Fruit fly (Drosophila melanogaster) whole organism, prepupa: ENCODE data around the gene Lst8.
A peak's percentile ranks its signal among the peaks of the same experiment; 100 is the strongest.

Experiments
- CG10631 ChIP-seq: fragments of 200-800 bp; sonication (Bioruptor generic); optimal IDR thresholded peaks from 2 replicates; lab custom pipeline; 2016; ENCODE audit warnings: missing biosample characterization, missing genetic modification characterization
- CG10669 ChIP-seq: fragments of 200-800 bp; sonication (Bioruptor generic); optimal IDR thresholded peaks from 3 replicates; lab custom pipeline; 2018; ENCODE audit warnings: missing biosample characterization, mild to moderate bottlenecking, missing genetic modification characterization, moderate library complexity
- CG11762 ChIP-seq: fragments of 200-800 bp; sonication (Bioruptor generic); optimal IDR thresholded peaks from 3 replicates; lab custom pipeline; 2016; ENCODE audit warnings: missing biosample characterization, missing genetic modification characterization; ENCODE audit not compliant: insufficient read depth
- CG15336 ChIP-seq: fragments of 200-800 bp; sonication (Bioruptor generic); IDR thresholded peaks from 2 replicates; pipeline ENCODE4 v1.3.6; 2022; ENCODE audit warnings: missing biosample characterization, missing genetic modification characterization
- CG1621 ChIP-seq: fragments of 200-800 bp; sonication (Bioruptor generic); optimal IDR thresholded peaks from 3 replicates; lab custom pipeline; 2018; ENCODE audit warnings: missing biosample characterization, mild to moderate bottlenecking, missing genetic modification characterization
- CG3032 ChIP-seq: fragments of 200-800 bp; optimal IDR thresholded peaks from 2 replicates; lab custom pipeline; 2019; ENCODE audit warnings: missing biosample characterization, mild to moderate bottlenecking, missing genetic modification characterization, moderate library complexity
- CG31627 ChIP-seq: fragments of 200-800 bp; sonication (Bioruptor generic); optimal IDR thresholded peaks from 3 replicates; lab custom pipeline; 2016; ENCODE audit warnings: missing biosample characterization, missing genetic modification characterization
- CG32006 ChIP-seq: fragments of 200-800 bp; sonication (Bioruptor generic); optimal IDR thresholded peaks from 3 replicates; lab custom pipeline; 2017; ENCODE audit warnings: missing biosample characterization, mild to moderate bottlenecking, missing genetic modification characterization
- CG34406 ChIP-seq: fragments of 200-800 bp; sonication (Bioruptor generic); optimal IDR thresholded peaks from 3 replicates; lab custom pipeline; 2016; ENCODE audit warnings: missing biosample characterization, missing genetic modification characterization
- CG6163 ChIP-seq: fragments of 200-800 bp; sonication (Bioruptor generic); IDR thresholded peaks from 3 replicates; pipeline ENCODE4 v1.3.6; 2022; ENCODE audit warnings: missing biosample characterization, missing genetic modification characterization
- CG6792 ChIP-seq: fragments of 200-800 bp; sonication (Bioruptor generic); optimal IDR thresholded peaks from 3 replicates; lab custom pipeline; 2016; ENCODE audit warnings: missing biosample characterization, missing genetic modification characterization
- CG6854 ChIP-seq: fragments of 200-800 bp; sonication (Bioruptor generic); optimal IDR thresholded peaks from 2 replicates; lab custom pipeline; 2017; ENCODE audit warnings: missing biosample characterization, mild to moderate bottlenecking, missing genetic modification characterization
- CG8319 ChIP-seq: fragments of 200-800 bp; sonication (Bioruptor generic); optimal IDR thresholded peaks from 3 replicates; lab custom pipeline; 2016; ENCODE audit warnings: missing biosample characterization, missing genetic modification characterization
- CG8632 ChIP-seq: fragments of 200-800 bp; sonication (Bioruptor generic); optimal IDR thresholded peaks from 3 replicates; lab custom pipeline; 2016; ENCODE audit warnings: missing biosample characterization, missing genetic modification characterization
- Eip75B ChIP-seq: fragments of 200-800 bp; sonication (Bioruptor generic); optimal IDR thresholded peaks from 3 replicates; lab custom pipeline; 2016; ENCODE audit warnings: missing biosample characterization, missing genetic modification characterization
- Eip78C ChIP-seq: fragments of 200-800 bp; sonication (Bioruptor generic); peaks from one replicate; lab custom pipeline; 2016; ENCODE audit warnings: missing biosample characterization, missing genetic modification characterization
- Eip93F ChIP-seq: fragments of 200-800 bp; sonication (Bioruptor generic); optimal IDR thresholded peaks from 2 replicates; lab custom pipeline; 2016; ENCODE audit warnings: missing biosample characterization, mild to moderate bottlenecking, missing genetic modification characterization
- Ets21C ChIP-seq: fragments of 200-800 bp; sonication (Bioruptor generic); optimal IDR thresholded peaks from 3 replicates; lab custom pipeline; 2016; ENCODE audit warnings: missing biosample characterization, missing genetic modification characterization
- Ets96B ChIP-seq: fragments of 200-800 bp; optimal IDR thresholded peaks from 2 replicates; lab custom pipeline; 2019; ENCODE audit warnings: missing biosample characterization, mild to moderate bottlenecking, missing genetic modification characterization, moderate library complexity
- Gug ChIP-seq: fragments of 200-800 bp; sonication (Bioruptor generic); IDR thresholded peaks from 2 replicates; pipeline ENCODE4 v1.3.6; 2022; ENCODE audit warnings: missing biosample characterization, missing genetic modification characterization
- Hr38 ChIP-seq: sonication (Bioruptor generic); optimal IDR thresholded peaks from 2 replicates; lab custom pipeline; 2016; ENCODE audit warnings: missing biosample characterization, missing genetic modification characterization
- Smox ChIP-seq: fragments of 200-800 bp; sonication (Bioruptor generic); optimal IDR thresholded peaks from 3 replicates; lab custom pipeline; 2016; ENCODE audit warnings: missing biosample characterization, missing genetic modification characterization
- Sox14 ChIP-seq: fragments of 200-800 bp; sonication (Bioruptor generic); optimal IDR thresholded peaks from 3 replicates; lab custom pipeline; 2016; ENCODE audit warnings: missing biosample characterization, missing genetic modification characterization
- Sox15 ChIP-seq: fragments of 200-800 bp; sonication (Bioruptor generic); optimal IDR thresholded peaks from 3 replicates; lab custom pipeline; 2016; ENCODE audit warnings: missing biosample characterization, missing genetic modification characterization
- achi ChIP-seq: fragments of 200-800 bp; sonication (Bioruptor generic); optimal IDR thresholded peaks from 3 replicates; lab custom pipeline; 2016; ENCODE audit warnings: missing biosample characterization, missing genetic modification characterization
- cyc ChIP-seq: fragments of 200-800 bp; sonication (Bioruptor generic); optimal IDR thresholded peaks from 3 replicates; lab custom pipeline; 2016; ENCODE audit warnings: missing biosample characterization, missing genetic modification characterization
- eg ChIP-seq: fragments of 200-800 bp; sonication (Bioruptor generic); IDR thresholded peaks from 3 replicates; pipeline ENCODE4 v1.3.6; 2022; ENCODE audit warnings: missing biosample characterization, missing genetic modification characterization
- fd59A ChIP-seq: fragments of 200-800 bp; sonication (Bioruptor generic); optimal IDR thresholded peaks from 2 replicates; lab custom pipeline; 2017; ENCODE audit warnings: missing biosample characterization, mild to moderate bottlenecking, missing genetic modification characterization, missing genetic modification reagents
- fd85E ChIP-seq: fragments of 200-800 bp; sonication (Bioruptor generic); optimal IDR thresholded peaks from 3 replicates; lab custom pipeline; 2016; ENCODE audit warnings: missing biosample characterization, missing genetic modification characterization
- fkh ChIP-seq: fragments of 200-800 bp; sonication (Bioruptor generic); optimal IDR thresholded peaks from 3 replicates; lab custom pipeline; 2017; ENCODE audit warnings: missing biosample characterization, mild to moderate bottlenecking, missing genetic modification characterization, moderate library complexity
- lz ChIP-seq: fragments of 200-800 bp; sonication (Bioruptor generic); optimal IDR thresholded peaks from 3 replicates; lab custom pipeline; 2016; ENCODE audit warnings: missing biosample characterization, missing genetic modification characterization
- pdm3 ChIP-seq: fragments of 200-800 bp; sonication (Bioruptor generic); optimal IDR thresholded peaks from 3 replicates; lab custom pipeline; 2016; ENCODE audit warnings: missing biosample characterization, missing genetic modification characterization
- spab ChIP-seq: fragments of 200-800 bp; sonication (Bioruptor generic); optimal IDR thresholded peaks from 2 replicates; lab custom pipeline; 2017; ENCODE audit warnings: missing biosample characterization, mild to moderate bottlenecking, missing genetic modification characterization, missing genetic modification reagents
- ss ChIP-seq, 2 experiments: fragments of 200-800 bp; sonication (Bioruptor generic); optimal IDR thresholded peaks; 2 replicates in 1 of 2; 3 replicates in 1 of 2; lab custom pipeline; 2017 to 2018; ENCODE audit warnings: mild to moderate bottlenecking in 2 of 2, missing biosample characterization in 2 of 2, missing genetic modification characterization in 2 of 2, moderate library complexity in 1 of 2
- svp ChIP-seq: fragments of 200-800 bp; sonication (Bioruptor generic); peaks from one replicate; lab custom pipeline; 2016; ENCODE audit warnings: missing biosample characterization, missing genetic modification characterization
- topi ChIP-seq: fragments of 200-800 bp; sonication (Bioruptor generic); optimal IDR thresholded peaks from 3 replicates; lab custom pipeline; 2016; ENCODE audit warnings: missing biosample characterization, missing genetic modification characterization
- vri ChIP-seq: fragments of 200-800 bp; sonication (Bioruptor generic); optimal IDR thresholded peaks from 3 replicates; lab custom pipeline; 2016; ENCODE audit warnings: missing biosample characterization, mild to moderate bottlenecking, missing genetic modification characterization

Lst8 gene

dm6 chrX:9600083-9600817, 5.5 kb downstream of the Lst8 start (continued):
- TF ChIP-seq Ets96B (tag; lab: Kevin White, UChicago) = peak; percentile 58
- peak; percentile 81 for TF ChIP-seq topi (GFP tag; lab: Kevin White, UChicago)
- TF ChIP-seq CG6792 (GFP tag; lab: Kevin White, UChicago) = peak; percentile 71
- no peak for TF ChIP-seq CG10631 (GFP tag; lab: Kevin White, UChicago)
- TF ChIP-seq CG15336 (GFP tag; lab: Robert Waterston, UW) = peak; percentile 68
- TF ChIP-seq CG10669 (GFP tag; lab: Kevin White, UChicago) = peak; percentile 66
- TF ChIP-seq CG8319 (GFP tag; lab: Kevin White, UChicago) = peak; percentile 33
- peak; percentile 74 for TF ChIP-seq CG31627 (GFP tag; lab: Kevin White, UChicago)
- peak; percentile 77 for TF ChIP-seq cyc
- TF ChIP-seq Sox14 (GFP tag; lab: Kevin White, UChicago) = peak; percentile 79
- peak; percentile 74 for TF ChIP-seq lz
- peak; percentile 61 for TF ChIP-seq CG34406
- peak; percentile 84 for TF ChIP-seq CG32006
- TF ChIP-seq Hr38 (GFP tag; lab: Kevin White, UChicago) = no peak
- peak; percentile 76 for TF ChIP-seq achi (GFP tag; lab: Kevin White, UChicago)
- peak; percentile 76 for TF ChIP-seq Smox (GFP tag; lab: Kevin White, UChicago)
- TF ChIP-seq fkh = peak; percentile 13
- peak; percentile 63 for TF ChIP-seq CG8632 (GFP tag; lab: Kevin White, UChicago)
- TF ChIP-seq CG3032 (tag; lab: Kevin White, UChicago) = peak; percentile 63
- no peak for TF ChIP-seq CG6854
- TF ChIP-seq ss (GFP tag; optimal IDR thresholded peaks at IDR 0.05; lab: Kevin White, UChicago) = peak; percentile 52 to 68
- no peak for TF ChIP-seq fd85E (GFP tag; lab: Kevin White, UChicago)
- TF ChIP-seq Eip75B = peak; percentile 80
- peak; percentile 49 for TF ChIP-seq CG1621 (tag; lab: Kevin White, UChicago)
- peak; percentile 60 for TF ChIP-seq fd59A (GFP tag; lab: Kevin White, UChicago)
- TF ChIP-seq Ets21C (GFP tag; lab: Kevin White, UChicago) = peak; percentile 59
- peak; percentile 68 for TF ChIP-seq CG11762 (GFP tag; lab: Kevin White, UChicago)

- TF ChIP-seq CG6854 (no peak), ss (GFP tag; optimal IDR thresholded peaks at IDR 0.05; lab: Kevin White, UChicago) (no peak), svp (GFP tag; lab: Kevin White, UChicago) (peak; percentile 71), fkh (peak; percentile 45), eg (GFP tag; lab: Robert Waterston, UW) (0 out of 3 replicates have a peak, but pooled peaks have one; percentile 19), Gug (GFP tag; lab: Robert Waterston, UW) (no peak), CG6163 (no peak), Eip78C (GFP tag; lab: Kevin White, UChicago) (peak; percentile 25), Sox15 (no peak), vri (GFP tag; lab: Kevin White, UChicago) (peak; percentile 30)
Measured at dm6 chrX:9599158-9600082, 6.3 kb downstream of the Lst8 start.

DNA sequence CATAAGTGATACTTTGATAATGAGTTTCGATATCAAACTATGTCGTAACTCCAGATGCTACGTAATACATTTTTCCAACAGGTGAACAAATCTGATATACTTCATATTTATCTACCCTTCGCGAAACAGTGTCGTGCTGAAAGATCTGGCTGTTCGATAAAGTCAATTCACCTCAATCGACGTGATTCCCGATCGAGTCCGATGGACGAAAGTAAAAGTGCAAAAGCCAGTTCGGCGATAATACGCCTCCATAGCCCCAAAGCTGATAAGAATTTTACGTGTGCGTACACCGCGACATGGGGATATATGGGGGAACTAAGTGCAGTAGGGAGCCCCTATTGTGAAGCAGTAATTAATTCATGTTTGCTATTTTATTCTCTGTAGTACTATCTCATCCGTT, 7.7 kb downstream of the Lst8 start:
- TF ChIP-seq vri (GFP tag; lab: Kevin White, UChicago) (peak; percentile 57), spab (GFP tag; lab: Kevin White, UChicago) (no peak), Eip93F (GFP tag; lab: Kevin White, UChicago) (peak; percentile 72), pdm3 (GFP tag; lab: Kevin White, UChicago) (no peak), svp (GFP tag; lab: Kevin White, UChicago) (peak; percentile 89)
